Fruit fly (Drosophila melanogaster): ENCODE results near the gene CG42369.

- TF ChIP-seq pros (GFP tag; optimal IDR thresholded peaks at IDR 0.05) (no peak), ato (GFP tag; IDR thresholded peaks at IDR 0.05; ENCODE audit: partially characterized antibody) (no peak)
Observed at dm6 chr2L:6422488-6422887, 25.4 kb upstream of the CG42369 start.

All from whole organism, embryonic.